Worm (Caenorhabditis elegans) whole organism, young adult: ENCODE data around the gene rig-1.

Experiments
- B0035.1 ChIP-seq: sonication (generic microtip); optimal IDR thresholded peaks from 2 replicates; lab custom pipeline; 2016; ENCODE audit warnings: missing genetic modification characterization, mild to moderate bottlenecking, missing compliant biosample characterization, missing genotype, missing genetic modification reagents
- D2030.7 ChIP-seq: fragments of 200-800 bp; sonication (Bioruptor generic); IDR thresholded peaks from 2 replicates; pipeline ENCODE4 v1.3.6; 2022; ENCODE audit warnings: missing genetic modification reagents, missing genetic modification characterization, missing compliant biosample characterization
- F33H1.4 ChIP-seq: fragments of 200-800 bp; sonication (Bioruptor generic); IDR thresholded peaks from 2 replicates; pipeline ENCODE4 v1.3.6; 2022; ENCODE audit warnings: missing genetic modification reagents, missing genetic modification characterization, missing compliant biosample characterization
- F52B5.7 ChIP-seq: sonication (generic microtip); optimal IDR thresholded peaks from 2 replicates; lab custom pipeline; 2016; ENCODE audit warnings: mild to moderate bottlenecking, missing genetic modification characterization, missing compliant biosample characterization
- F57A8.1 ChIP-seq: fragments of 200-800 bp; sonication (Bioruptor generic); optimal IDR thresholded peaks from 2 replicates; lab custom pipeline; 2018; ENCODE audit warnings: mild to moderate bottlenecking, missing genetic modification characterization, moderate library complexity, missing compliant biosample characterization
- F57C9.4 ChIP-seq: sonication (generic microtip); optimal IDR thresholded peaks from 2 replicates; lab custom pipeline; 2017; ENCODE audit warnings: mild to moderate bottlenecking, missing genetic modification characterization, missing compliant biosample characterization
- K12H6.12 ChIP-seq: fragments of 200-800 bp; sonication (Bioruptor generic); optimal IDR thresholded peaks from 2 replicates; lab custom pipeline; 2018; ENCODE audit warnings: mild to moderate bottlenecking, missing genetic modification characterization, missing compliant biosample characterization
- T07F8.4 ChIP-seq: sonication (generic microtip); optimal IDR thresholded peaks from 2 replicates; lab custom pipeline; 2016; ENCODE audit warnings: mild to moderate bottlenecking, missing genetic modification characterization, moderate library complexity, missing compliant biosample characterization
- T26A5.8 ChIP-seq: sonication (generic microtip); optimal IDR thresholded peaks from 2 replicates; lab custom pipeline; 2016; ENCODE audit warnings: missing genetic modification characterization, missing compliant biosample characterization
- akir-1 ChIP-seq: fragments of 200-800 bp; sonication (Bioruptor generic); optimal IDR thresholded peaks from 2 replicates; lab custom pipeline; 2018; ENCODE audit warnings: mild to moderate bottlenecking, missing genetic modification characterization, moderate library complexity, missing compliant biosample characterization
- aptf-2 ChIP-seq: fragments of 200-800 bp; sonication (Bioruptor generic); conservative IDR thresholded peaks from 2 replicates; pipeline ENCODE4 v1.3.6; 2022; ENCODE audit warnings: missing genetic modification reagents, missing genetic modification characterization, missing compliant biosample characterization
- attf-6 ChIP-seq: fragments of 200-800 bp; sonication (Bioruptor generic); IDR thresholded peaks from 2 replicates; pipeline ENCODE4 v1.3.6; 2022; ENCODE audit warnings: missing genetic modification reagents, missing genetic modification characterization, missing compliant biosample characterization
- ceh-27 ChIP-seq: fragments of 200-800 bp; sonication (Bioruptor generic); optimal IDR thresholded peaks from 2 replicates; lab custom pipeline; 2018; ENCODE audit warnings: mild to moderate bottlenecking, missing genetic modification characterization, moderate library complexity, missing compliant biosample characterization
- ceh-40 ChIP-seq: fragments of 200-800 bp; sonication (Bioruptor generic); IDR thresholded peaks from 2 replicates; pipeline ENCODE4 v1.3.6; 2022; ENCODE audit warnings: missing genetic modification characterization, missing compliant biosample characterization
- ceh-91 ChIP-seq: fragments of 200-800 bp; sonication (Bioruptor generic); IDR thresholded peaks from 2 replicates; pipeline ENCODE4 v1.3.6; 2022; ENCODE audit warnings: missing genetic modification reagents, missing genetic modification characterization, missing compliant biosample characterization
- die-1 ChIP-seq: sonication (generic microtip); optimal IDR thresholded peaks from 2 replicates; lab custom pipeline; 2016; ENCODE audit warnings: missing genotype, mild to moderate bottlenecking, missing genetic modification characterization, missing compliant biosample characterization
- dox-1 ChIP-seq: fragments of 200-800 bp; sonication (Bioruptor generic); IDR thresholded peaks from 2 replicates; pipeline ENCODE4 v1.3.6; 2022; ENCODE audit warnings: missing genetic modification reagents, missing genetic modification characterization, missing compliant biosample characterization
- dpff-1 ChIP-seq: sonication (generic microtip); optimal IDR thresholded peaks from 2 replicates; lab custom pipeline; 2017; ENCODE audit warnings: mild to moderate bottlenecking, missing genetic modification characterization, missing compliant biosample characterization
- dpl-1 ChIP-seq: fragments of 150-350 bp; optimal IDR thresholded peaks from 2 replicates; lab custom pipeline; 2014; ENCODE audit warnings: missing biosample characterization, missing genetic modification reagents, missing genetic modification characterization
- egl-18 ChIP-seq: fragments of 200-800 bp; sonication (Bioruptor generic); IDR thresholded peaks from 2 replicates; pipeline ENCODE4 v1.3.6; 2022; ENCODE audit warnings: missing genetic modification reagents, missing genetic modification characterization, missing compliant biosample characterization
- egl-44 ChIP-seq: fragments of 200-800 bp; sonication (Bioruptor generic); IDR thresholded peaks from 2 replicates; pipeline ENCODE4 v1.3.6; 2022; ENCODE audit warnings: missing genetic modification reagents, missing genetic modification characterization, missing compliant biosample characterization
- egrh-3 ChIP-seq: fragments of 200-800 bp; sonication (Bioruptor generic); IDR thresholded peaks from 2 replicates; pipeline ENCODE4 v1.3.6; 2022; ENCODE audit warnings: missing genetic modification reagents, missing genetic modification characterization, missing compliant biosample characterization
- ets-4 ChIP-seq: fragments of 200-800 bp; sonication (Bioruptor generic); optimal IDR thresholded peaks from 2 replicates; lab custom pipeline; 2018; ENCODE audit warnings: mild to moderate bottlenecking, missing genetic modification characterization, missing compliant biosample characterization
- gei-17 ChIP-seq: fragments of 200-800 bp; sonication (Bioruptor generic); optimal IDR thresholded peaks from 2 replicates; lab custom pipeline; 2018; ENCODE audit warnings: mild to moderate bottlenecking, missing genetic modification characterization, missing compliant biosample characterization
- him-1 ChIP-seq: sonication (generic microtip); optimal IDR thresholded peaks from 2 replicates; lab custom pipeline; 2016; ENCODE audit warnings: missing genotype, missing genetic modification reagents, missing genetic modification characterization, missing compliant biosample characterization
- hlh-12 ChIP-seq: sonication (generic microtip); optimal IDR thresholded peaks from 2 replicates; lab custom pipeline; 2016; ENCODE audit warnings: missing genetic modification characterization, missing compliant biosample characterization
- hmg-1.2 ChIP-seq: fragments of 200-800 bp; sonication (Bioruptor generic); IDR thresholded peaks from 2 replicates; pipeline ENCODE4 v1.3.6; 2022; ENCODE audit warnings: missing genetic modification reagents, missing genetic modification characterization, missing compliant biosample characterization
- hrde-1 ChIP-seq: sonication (generic microtip); optimal IDR thresholded peaks from 2 replicates; lab custom pipeline; 2016; ENCODE audit warnings: missing genetic modification characterization, mild to moderate bottlenecking, missing compliant biosample characterization, moderate library complexity, missing genotype, missing genetic modification reagents, borderline replicate concordance
- let-607 ChIP-seq, 2 experiments: fragments of 200-800 bp in 1 of 2; sonication (Bioruptor generic) in 1 of 2; sonication (generic microtip) in 1 of 2; optimal IDR thresholded peaks; 2 replicates each; lab custom pipeline; 2016 to 2018; ENCODE audit warnings: mild to moderate bottlenecking in 2 of 2, missing compliant biosample characterization in 2 of 2, missing genetic modification characterization in 2 of 2, moderate library complexity in 2 of 2, missing genotype in 1 of 2
- lin-26 ChIP-seq: fragments of 200-800 bp; sonication (Bioruptor generic); IDR thresholded peaks from 2 replicates; pipeline ENCODE4 v1.3.6; 2022; ENCODE audit warnings: missing genetic modification reagents, missing genetic modification characterization, missing compliant biosample characterization
- lin-40 ChIP-seq: sonication (generic microtip); optimal IDR thresholded peaks from 2 replicates; lab custom pipeline; 2016; ENCODE audit warnings: missing genetic modification characterization, mild to moderate bottlenecking, missing compliant biosample characterization, missing genotype, missing genetic modification reagents
- lir-1 ChIP-seq: fragments of 200-800 bp; sonication (Bioruptor generic); conservative IDR thresholded peaks from 2 replicates; pipeline ENCODE4 v1.3.6; 2022; ENCODE audit warnings: missing genetic modification reagents, missing genetic modification characterization, missing compliant biosample characterization
- madf-6 ChIP-seq: fragments of 200-800 bp; sonication (Bioruptor generic); IDR thresholded peaks from 2 replicates; pipeline ENCODE4 v1.3.6; 2022; ENCODE audit warnings: missing genetic modification reagents, missing genetic modification characterization, missing compliant biosample characterization
- mes-4 ChIP-seq: sonication (generic microtip); optimal IDR thresholded peaks from 2 replicates; lab custom pipeline; 2016; ENCODE audit warnings: missing genotype, missing genetic modification characterization, missing compliant biosample characterization
- mxl-1 ChIP-seq: sonication (generic microtip); optimal IDR thresholded peaks from 2 replicates; lab custom pipeline; 2016; ENCODE audit warnings: missing genetic modification characterization, missing compliant biosample characterization
- nfyb-1 ChIP-seq: fragments of 200-800 bp; sonication (Bioruptor generic); IDR thresholded peaks from 2 replicates; pipeline ENCODE4 v1.3.6; 2022; ENCODE audit warnings: missing genetic modification reagents, missing genetic modification characterization, missing compliant biosample characterization
- nhr-120 ChIP-seq: fragments of 200-800 bp; sonication (Bioruptor generic); IDR thresholded peaks from 2 replicates; pipeline ENCODE4 v1.3.6; 2022; ENCODE audit warnings: missing genetic modification characterization, missing compliant biosample characterization
- nhr-90 ChIP-seq: sonication (generic microtip); optimal IDR thresholded peaks from 2 replicates; lab custom pipeline; 2016; ENCODE audit warnings: missing genotype, mild to moderate bottlenecking, missing genetic modification characterization, missing compliant biosample characterization
- pha-4 ChIP-seq: fragments of 150-350 bp; sonication (generic microtip); optimal IDR thresholded peaks from 2 replicates; lab custom pipeline; 2014; ENCODE audit warnings: missing biosample characterization, missing genetic modification reagents, missing genetic modification characterization
- snpc-1.1 ChIP-seq: sonication (generic microtip); optimal IDR thresholded peaks from 2 replicates; lab custom pipeline; 2017; ENCODE audit warnings: missing genetic modification characterization, mild to moderate bottlenecking, missing compliant biosample characterization, antibody characterized with exemption, moderate library complexity, missing genotype, missing genetic modification reagents; ENCODE audit not compliant: insufficient read depth
- snpc-1.3 ChIP-seq: sonication (generic microtip); optimal IDR thresholded peaks from 2 replicates; lab custom pipeline; 2017; ENCODE audit warnings: missing genetic modification characterization, mild to moderate bottlenecking, missing compliant biosample characterization, antibody characterized with exemption, moderate library complexity, missing genotype, missing genetic modification reagents; ENCODE audit not compliant: insufficient read depth
- sptf-2 ChIP-seq: fragments of 200-800 bp; sonication (Bioruptor generic); optimal IDR thresholded peaks from 2 replicates; lab custom pipeline; 2018; ENCODE audit warnings: mild to moderate bottlenecking, missing genetic modification characterization, missing compliant biosample characterization
- zim-3 ChIP-seq: sonication (generic microtip); optimal IDR thresholded peaks from 2 replicates; lab custom pipeline; 2017; ENCODE audit warnings: mild to moderate bottlenecking, missing genetic modification characterization, moderate library complexity, missing compliant biosample characterization
- ztf-22 ChIP-seq: fragments of 200-800 bp; sonication (Bioruptor generic); optimal IDR thresholded peaks from 2 replicates; lab custom pipeline; 2018; ENCODE audit warnings: mild to moderate bottlenecking, missing genetic modification characterization, moderate library complexity, missing compliant biosample characterization
- ztf-25 ChIP-seq: fragments of 200-800 bp; sonication (Bioruptor generic); IDR thresholded peaks from 2 replicates; pipeline ENCODE4 v1.3.6; 2022; ENCODE audit warnings: missing genetic modification reagents, missing genetic modification characterization, missing compliant biosample characterization

The rig-1 gene

ce11 chrX:8638679-8639184 is 21.7 kb upstream of the rig-1 start (continued):
- TF ChIP-seq madf-6 (GFP tag; lab: Robert Waterston, UW): no peak
- 0 out of 2 replicates have a peak, but pooled peaks have one; percentile 86 for TF ChIP-seq nhr-120
- no peak for TF ChIP-seq snpc-1.1 (tag; lab: Kevin White, UChicago)
- peak; percentile 48 for TF ChIP-seq F52B5.7 (tag; lab: Kevin White, UChicago)
- peak; percentile 23 for TF ChIP-seq akir-1
- peak; percentile 59; the same call in 1 of the 2 replicates for TF ChIP-seq ceh-40 (GFP tag; lab: Robert Waterston, UW)
- 0 out of 2 replicates have a peak, but pooled peaks have one; percentile 16 for TF ChIP-seq ceh-91 (GFP tag; lab: Robert Waterston, UW)
- no peak for TF ChIP-seq K12H6.12 (tag; lab: Kevin White, UChicago)
- TF ChIP-seq lir-1 (GFP tag; lab: Robert Waterston, UW): no peak
- no peak for TF ChIP-seq egl-18 (GFP tag; lab: Robert Waterston, UW)
- no peak for TF ChIP-seq F57C9.4 (tag; lab: Kevin White, UChicago)
- peak; percentile 71 for TF ChIP-seq mxl-1 (tag; lab: Kevin White, UChicago)
- peak; percentile 69; the same call in 1 of the 2 replicates for TF ChIP-seq ztf-25 (GFP tag; lab: Robert Waterston, UW)
- peak; percentile 26 for TF ChIP-seq hrde-1
- no peak for TF ChIP-seq dpff-1 (tag; lab: Kevin White, UChicago)
- TF ChIP-seq die-1: peak; percentile 91
- TF ChIP-seq egl-44 (GFP tag; lab: Robert Waterston, UW): no peak

ce11 chrX:8640654-8641053 is 19.8 kb upstream of the rig-1 start:
- TF ChIP-seq egrh-3: no peak
- no peak for TF ChIP-seq sptf-2 (GFP tag; lab: Kevin White, UChicago)
- peak; percentile 69 for TF ChIP-seq hmg-1.2
- TF ChIP-seq F57A8.1 (GFP tag; lab: Kevin White, UChicago): no peak
- no peak for TF ChIP-seq T26A5.8 (tag; lab: Kevin White, UChicago)
- TF ChIP-seq ztf-22: no peak
- no peak for TF ChIP-seq zim-3 (tag; lab: Kevin White, UChicago)
- peak; percentile 69 for TF ChIP-seq nhr-90 (tag; lab: Kevin White, UChicago)
- 0 out of 2 replicates have a peak, but pooled peaks have one; percentile 34 for TF ChIP-seq nfyb-1 (GFP tag; lab: Robert Waterston, UW)
- no peak for TF ChIP-seq gei-17 (GFP tag; lab: Kevin White, UChicago)
- TF ChIP-seq nhr-120: no peak
- no peak for TF ChIP-seq egl-18 (GFP tag; lab: Robert Waterston, UW)
- TF ChIP-seq hrde-1: peak; percentile 43
- peak; percentile 71 for TF ChIP-seq hlh-12 (tag; lab: Kevin White, UChicago)
- peak; percentile 89 for TF ChIP-seq ztf-25 (GFP tag; lab: Robert Waterston, UW)
- peak in 1 of 2 experiments; percentile 33 for TF ChIP-seq let-607 (tag; optimal IDR thresholded peaks at IDR 0.05; lab: Kevin White, UChicago)
- TF ChIP-seq mes-4: peak; percentile 60
- TF ChIP-seq ets-4 (GFP tag; lab: Kevin White, UChicago): no peak
- TF ChIP-seq D2030.7 (GFP tag; lab: Robert Waterston, UW): peak; percentile 77; the same call in 1 of the 2 replicates
- TF ChIP-seq madf-6 (GFP tag; lab: Robert Waterston, UW): peak; percentile 30; the same call in 1 of the 2 replicates
- no peak for TF ChIP-seq dpl-1
- TF ChIP-seq lin-40: no peak
- no peak for TF ChIP-seq attf-6 (GFP tag; lab: Robert Waterston, UW)
- peak; percentile 60 for TF ChIP-seq him-1 (tag; lab: Kevin White, UChicago)
- TF ChIP-seq dpff-1 (tag; lab: Kevin White, UChicago): no peak
- no peak for TF ChIP-seq T07F8.4 (tag; lab: Kevin White, UChicago)
- TF ChIP-seq pha-4: no peak
- TF ChIP-seq F33H1.4 (GFP tag; lab: Robert Waterston, UW): no peak
- TF ChIP-seq ceh-27 (GFP tag; lab: Kevin White, UChicago): no peak
- TF ChIP-seq snpc-1.3 (tag; lab: Kevin White, UChicago): peak; percentile 75
- TF ChIP-seq dox-1 (GFP tag; lab: Robert Waterston, UW): peak; percentile 41; the same call in 1 of the 2 replicates
- no peak for TF ChIP-seq K12H6.12 (tag; lab: Kevin White, UChicago)
- TF ChIP-seq B0035.1 (tag; lab: Kevin White, UChicago): peak; percentile 65
- peak; percentile 88 for TF ChIP-seq lin-26 (GFP tag; lab: Robert Waterston, UW)
- no peak for TF ChIP-seq aptf-2 (GFP tag; lab: Robert Waterston, UW)
- TF ChIP-seq ceh-91 (GFP tag; lab: Robert Waterston, UW): no peak
